Worm (Caenorhabditis elegans): Measurements from ENCODE around the gene mcm-2.

The mcm-2 gene

ce11 chrII:11974048-11974995 lies 32.1 kb downstream of the mcm-2 start:
- TF ChIP-seq aly-2 (tag; optimal IDR thresholded peaks at IDR 0.05) (no peak), nhr-23 (tag; optimal IDR thresholded peaks at IDR 0.05) (no peak), Y55F3AM.14 (GFP tag; optimal IDR thresholded peaks at IDR 0.05) (peak; percentile 39), nhr-237 (tag; optimal IDR thresholded peaks at IDR 0.05) (no peak), nhr-25 (tag; optimal IDR thresholded peaks at IDR 0.05) (no peak), alr-1 (tag; optimal IDR thresholded peaks at IDR 0.05) (no peak), C34F6.9 (tag; optimal IDR thresholded peaks at IDR 0.05) (peak; percentile 34), sma-3 (GFP tag; optimal IDR thresholded peaks at IDR 0.05) (peak; percentile 33), ceh-82 (tag; optimal IDR thresholded peaks at IDR 0.05) (no peak), gmeb-1 (tag; optimal IDR thresholded peaks at IDR 0.05) (peak; percentile 58), ztf-4 (tag; optimal IDR thresholded peaks at IDR 0.05) (peak; percentile 58), nhr-10 (tag; optimal IDR thresholded peaks at IDR 0.05) (no peak), snpc-4 (tag; optimal IDR thresholded peaks at IDR 0.05) (peak; percentile 6), unc-55 (GFP tag; optimal IDR thresholded peaks at IDR 0.05) (peak; percentile 45), unc-39 (tag; optimal IDR thresholded peaks at IDR 0.05) (no peak), ama-1 (optimal IDR thresholded peaks at IDR 0.05) (peak; percentile 86), mab-5 (tag; optimal IDR thresholded peaks at IDR 0.05) (no peak), egl-27 (tag; optimal IDR thresholded peaks at IDR 0.05) (no peak), sma-9 (GFP tag; optimal IDR thresholded peaks at IDR 0.05) (no peak), sma-9 (tag; optimal IDR thresholded peaks at IDR 0.05) (no peak), nhr-11 (tag; optimal IDR thresholded peaks at IDR 0.05) (no peak), unc-62 (GFP tag; optimal IDR thresholded peaks at IDR 0.05) (no peak), fos-1 (tag; optimal IDR thresholded peaks at IDR 0.05) (peak; percentile 80), lsy-2 (tag; optimal IDR thresholded peaks at IDR 0.05) (peak; percentile 17 to 57), mdl-1 (tag; optimal IDR thresholded peaks at IDR 0.05) (no peak), mbf-1 (tag; optimal IDR thresholded peaks at IDR 0.05) (no peak), dmd-4 (tag; optimal IDR thresholded peaks at IDR 0.05) (no peak), ztf-11 (tag; optimal IDR thresholded peaks at IDR 0.05) (no peak), nhr-6 (tag; optimal IDR thresholded peaks at IDR 0.05) (no peak), zag-1 (tag; optimal IDR thresholded peaks at IDR 0.05) (no peak), ztf-1 (GFP tag; conservative IDR thresholded peaks at IDR 0.05) (0 out of 2 replicates have a peak, but pooled peaks have one; percentile 82), nhr-129 (tag; optimal IDR thresholded peaks at IDR 0.05) (no peak), lin-11 (tag; optimal IDR thresholded peaks at IDR 0.05) (no peak), crh-2 (tag; optimal IDR thresholded peaks at IDR 0.05) (peak; percentile 28), ZK546.5 (tag; optimal IDR thresholded peaks at IDR 0.05) (no peak), sem-4 (tag; optimal IDR thresholded peaks at IDR 0.05) (no peak), nhr-12 (tag; optimal IDR thresholded peaks at IDR 0.05) (no peak), elt-3 (tag; optimal IDR thresholded peaks at IDR 0.05) (no peak), R02D3.7 (tag; optimal IDR thresholded peaks at IDR 0.05) (no peak), blmp-1 (tag; optimal IDR thresholded peaks at IDR 0.05; ENCODE audit: insufficient read depth) (no peak), lin-39 (tag; optimal IDR thresholded peaks at IDR 0.05) (no peak), F13H6.1 (tag; optimal IDR thresholded peaks at IDR 0.05) (peak; percentile 8), peb-1 (tag; optimal IDR thresholded peaks at IDR 0.05) (no peak), nhr-21 (tag; optimal IDR thresholded peaks at IDR 0.05) (no peak), skn-1 (tag; optimal IDR thresholded peaks at IDR 0.05) (no peak), lin-13 (GFP tag; optimal IDR thresholded peaks at IDR 0.05) (peak; percentile 46), elt-1 (tag; optimal IDR thresholded peaks at IDR 0.05) (no peak), nhr-77 (tag; optimal IDR thresholded peaks at IDR 0.05) (no peak), ceh-16 (tag; optimal IDR thresholded peaks at IDR 0.05) (no peak)

All from whole organism, L2 larva.